Worm (Caenorhabditis elegans) whole organism, L2 larva: ENCODE results near the gene ZK470.14.

Experiments used
- alr-1 ChIP-seq: fragments of 150-350 bp; optimal IDR thresholded peaks from 2 replicates; lab custom pipeline; 2014; ENCODE audit warnings: missing biosample characterization, missing genetic modification characterization
- aly-2 ChIP-seq: fragments of 150-350 bp; optimal IDR thresholded peaks from 2 replicates; lab custom pipeline; 2014; ENCODE audit warnings: missing biosample characterization, missing genetic modification characterization
- ama-1 ChIP-seq: fragments of 150-350 bp; optimal IDR thresholded peaks from 2 replicates; lab custom pipeline; 2018; ENCODE audit warnings: inconsistent platforms
- lin-39 ChIP-seq: fragments of 150-350 bp; optimal IDR thresholded peaks from 2 replicates; lab custom pipeline; 2014; ENCODE audit warnings: missing biosample characterization, missing genetic modification reagents, missing genetic modification characterization
- lsy-2 ChIP-seq, 2 experiments: fragments of 150-350 bp in 1 of 2; sonication (generic microtip) in 1 of 2; optimal IDR thresholded peaks; 2 replicates each; lab custom pipeline; 2014 to 2017; ENCODE audit warnings: missing biosample characterization in 2 of 2, missing genetic modification characterization in 2 of 2
- snpc-4 ChIP-seq: fragments of 150-350 bp; optimal IDR thresholded peaks from 2 replicates; lab custom pipeline; 2014; ENCODE audit warnings: missing biosample characterization, missing genetic modification characterization

ce11 chrX:4123368-4123767, 43.9 kb upstream of the ZK470.14 start:
- TF ChIP-seq snpc-4 (tag; lab: Kevin White, UChicago) = no peak
- no peak for TF ChIP-seq aly-2
- no peak for TF ChIP-seq ama-1 (lab: Kevin White, UChicago)
- TF ChIP-seq lin-39 (tag; lab: Kevin White, UChicago) = no peak
- TF ChIP-seq lsy-2 (tag; optimal IDR thresholded peaks at IDR 0.05; lab: Kevin White, UChicago) = no peak
- TF ChIP-seq alr-1 (tag; lab: Kevin White, UChicago) = no peak
